Worm (Caenorhabditis elegans): ENCODE measurements around the gene str-106.

Gene str-106

ce11 chrV:16180350-16180749 is at the start of gene str-106:
Gene str-106 (plus strand): TSS chrV:16180650.
- TF ChIP-seq ref-1 (GFP tag; conservative IDR thresholded peaks at IDR 0.05) = no peak
- TF ChIP-seq flt-1 (GFP tag; IDR thresholded peaks at IDR 0.05) = no peak
- no peak for TF ChIP-seq ztf-23 (GFP tag; IDR thresholded peaks at IDR 0.05)
- no peak for TF ChIP-seq T22C8.4 (GFP tag; IDR thresholded peaks at IDR 0.05)
- TF ChIP-seq med-1 (GFP tag; optimal IDR thresholded peaks at IDR 0.05; ENCODE audit: insufficient read depth) = no peak
- TF ChIP-seq klf-2 (GFP tag; conservative IDR thresholded peaks at IDR 0.05) = no peak
- no peak for TF ChIP-seq cog-1 (tag; optimal IDR thresholded peaks at IDR 0.05)

- TF ChIP-seq tab-1 (GFP tag; IDR thresholded peaks at IDR 0.05) = no peak
- no peak for TF ChIP-seq med-1 (GFP tag; optimal IDR thresholded peaks at IDR 0.05; ENCODE audit: insufficient read depth)
- TF ChIP-seq ztf-29 (GFP tag; IDR thresholded peaks at IDR 0.05) = no peak
- TF ChIP-seq klf-2 (GFP tag; conservative IDR thresholded peaks at IDR 0.05) = no peak
- TF ChIP-seq cog-1 (tag; optimal IDR thresholded peaks at IDR 0.05) = no peak
- no peak for TF ChIP-seq T22C8.4 (GFP tag; IDR thresholded peaks at IDR 0.05)
- TF ChIP-seq flt-1 (GFP tag; IDR thresholded peaks at IDR 0.05) = no peak
- TF ChIP-seq ref-1 (GFP tag; conservative IDR thresholded peaks at IDR 0.05) = no peak
Measured at ce11 chrV:16131249-16131648, 49.2 kb upstream of the str-106 start, which contains the start of gene fbxa-142. Gene fbxa-142 (minus strand): TSS chrV:16131349.

ce11 chrV:16132215-16132614 is 48.2 kb upstream of the str-106 start:
- no peak for TF ChIP-seq ref-1 (GFP tag; conservative IDR thresholded peaks at IDR 0.05)
- no peak for TF ChIP-seq ztf-29 (GFP tag; IDR thresholded peaks at IDR 0.05)
- no peak for TF ChIP-seq flt-1 (GFP tag; IDR thresholded peaks at IDR 0.05)
- TF ChIP-seq med-1 (GFP tag; optimal IDR thresholded peaks at IDR 0.05; ENCODE audit: insufficient read depth) = no peak
- no peak for TF ChIP-seq tab-1 (GFP tag; IDR thresholded peaks at IDR 0.05)
- no peak for TF ChIP-seq klf-2 (GFP tag; conservative IDR thresholded peaks at IDR 0.05)
- TF ChIP-seq cog-1 (tag; optimal IDR thresholded peaks at IDR 0.05) = no peak
- TF ChIP-seq ztf-23 (GFP tag; IDR thresholded peaks at IDR 0.05) = no peak
- no peak for TF ChIP-seq T22C8.4 (GFP tag; IDR thresholded peaks at IDR 0.05)

ce11 chrV:16132705-16133104 is 47.7 kb upstream of the str-106 start, which contains the start of gene fbxa-144:
Gene fbxa-144 (minus strand): TSS chrV:16132805.
- TF ChIP-seq ztf-23 (GFP tag; IDR thresholded peaks at IDR 0.05) (no peak), med-1 (GFP tag; optimal IDR thresholded peaks at IDR 0.05; ENCODE audit: insufficient read depth) (no peak), klf-2 (GFP tag; conservative IDR thresholded peaks at IDR 0.05) (no peak), tab-1 (GFP tag; IDR thresholded peaks at IDR 0.05) (no peak), flt-1 (GFP tag; IDR thresholded peaks at IDR 0.05) (no peak), ztf-29 (GFP tag; IDR thresholded peaks at IDR 0.05) (no peak), cog-1 (tag; optimal IDR thresholded peaks at IDR 0.05) (no peak), T22C8.4 (GFP tag; IDR thresholded peaks at IDR 0.05) (no peak), ref-1 (GFP tag; conservative IDR thresholded peaks at IDR 0.05) (no peak)

ce11 chrV:16137043-16137442 is 43.4 kb upstream of the str-106 start, which contains the start of gene F44G3.7:
Gene F44G3.7 (minus strand): TSS chrV:16137143.
- no peak for TF ChIP-seq cog-1 (tag; optimal IDR thresholded peaks at IDR 0.05)
- no peak for TF ChIP-seq ztf-29 (GFP tag; IDR thresholded peaks at IDR 0.05)
- TF ChIP-seq flt-1 (GFP tag; IDR thresholded peaks at IDR 0.05) = no peak
- TF ChIP-seq ztf-23 (GFP tag; IDR thresholded peaks at IDR 0.05) = no peak
- TF ChIP-seq med-1 (GFP tag; optimal IDR thresholded peaks at IDR 0.05; ENCODE audit: insufficient read depth) = no peak
- no peak for TF ChIP-seq tab-1 (GFP tag; IDR thresholded peaks at IDR 0.05)
- TF ChIP-seq ref-1 (GFP tag; conservative IDR thresholded peaks at IDR 0.05) = no peak
- no peak for TF ChIP-seq klf-2 (GFP tag; conservative IDR thresholded peaks at IDR 0.05)
- no peak for TF ChIP-seq T22C8.4 (GFP tag; IDR thresholded peaks at IDR 0.05)

ce11 chrV:16139529-16139928 is 40.9 kb upstream of the str-106 start, which contains the start of gene clc-11:
Gene clc-11 (minus strand): TSS chrV:16139629.
- TF ChIP-seq ztf-29 (GFP tag; IDR thresholded peaks at IDR 0.05) (no peak), flt-1 (GFP tag; IDR thresholded peaks at IDR 0.05) (no peak), cog-1 (tag; optimal IDR thresholded peaks at IDR 0.05) (no peak), med-1 (GFP tag; optimal IDR thresholded peaks at IDR 0.05; ENCODE audit: insufficient read depth) (no peak), klf-2 (GFP tag; conservative IDR thresholded peaks at IDR 0.05) (no peak), ztf-23 (GFP tag; IDR thresholded peaks at IDR 0.05) (no peak), tab-1 (GFP tag; IDR thresholded peaks at IDR 0.05) (no peak), ref-1 (GFP tag; conservative IDR thresholded peaks at IDR 0.05) (no peak), T22C8.4 (GFP tag; IDR thresholded peaks at IDR 0.05) (no peak)

ce11 chrV:16141071-16141470 is 39.4 kb upstream of the str-106 start, which contains the start of gene clc-32:
Gene clc-32 (minus strand): TSS chrV:16141171.
- TF ChIP-seq cog-1 (tag; optimal IDR thresholded peaks at IDR 0.05) = no peak
- TF ChIP-seq flt-1 (GFP tag; IDR thresholded peaks at IDR 0.05) = no peak
- no peak for TF ChIP-seq ref-1 (GFP tag; conservative IDR thresholded peaks at IDR 0.05)
- TF ChIP-seq ztf-29 (GFP tag; IDR thresholded peaks at IDR 0.05) = no peak
- TF ChIP-seq ztf-23 (GFP tag; IDR thresholded peaks at IDR 0.05) = no peak

- TF ChIP-seq ref-1 (GFP tag; conservative IDR thresholded peaks at IDR 0.05) = no peak
- no peak for TF ChIP-seq cog-1 (tag; optimal IDR thresholded peaks at IDR 0.05)
- TF ChIP-seq T22C8.4 (GFP tag; IDR thresholded peaks at IDR 0.05) = no peak
- no peak for TF ChIP-seq flt-1 (GFP tag; IDR thresholded peaks at IDR 0.05)
- TF ChIP-seq klf-2 (GFP tag; conservative IDR thresholded peaks at IDR 0.05) = no peak
- TF ChIP-seq ztf-29 (GFP tag; IDR thresholded peaks at IDR 0.05) = no peak
Measured at ce11 chrV:16142371-16142770, 38.1 kb upstream of the str-106 start, which contains the start of gene fbxa-18. Gene fbxa-18 (plus strand): TSS chrV:16142671.

ce11 chrV:16143066-16143581 is 37.3 kb upstream of the str-106 start, which contains the start of gene fbxa-88:
Gene fbxa-88 (minus strand): TSS chrV:16143116.
- TF ChIP-seq med-1 (GFP tag; optimal IDR thresholded peaks at IDR 0.05; ENCODE audit: insufficient read depth) (no peak), flt-1 (GFP tag; IDR thresholded peaks at IDR 0.05) (no peak), ztf-29 (GFP tag; IDR thresholded peaks at IDR 0.05) (no peak), ref-1 (GFP tag; conservative IDR thresholded peaks at IDR 0.05) (no peak), tab-1 (GFP tag; IDR thresholded peaks at IDR 0.05) (no peak), cog-1 (tag; optimal IDR thresholded peaks at IDR 0.05) (no peak), klf-2 (GFP tag; conservative IDR thresholded peaks at IDR 0.05) (no peak), T22C8.4 (GFP tag; IDR thresholded peaks at IDR 0.05) (no peak)

- TF ChIP-seq cog-1 (tag; optimal IDR thresholded peaks at IDR 0.05) (no peak), ztf-29 (GFP tag; IDR thresholded peaks at IDR 0.05) (no peak), klf-2 (GFP tag; conservative IDR thresholded peaks at IDR 0.05) (no peak), ref-1 (GFP tag; conservative IDR thresholded peaks at IDR 0.05) (no peak), med-1 (GFP tag; optimal IDR thresholded peaks at IDR 0.05; ENCODE audit: insufficient read depth) (no peak)
Measured at ce11 chrV:16145009-16145408, 35.4 kb upstream of the str-106 start.

Measured in whole organism, midembryonic.